Worm (Caenorhabditis elegans): ENCODE measurements around the gene swan-2.

DNA sequence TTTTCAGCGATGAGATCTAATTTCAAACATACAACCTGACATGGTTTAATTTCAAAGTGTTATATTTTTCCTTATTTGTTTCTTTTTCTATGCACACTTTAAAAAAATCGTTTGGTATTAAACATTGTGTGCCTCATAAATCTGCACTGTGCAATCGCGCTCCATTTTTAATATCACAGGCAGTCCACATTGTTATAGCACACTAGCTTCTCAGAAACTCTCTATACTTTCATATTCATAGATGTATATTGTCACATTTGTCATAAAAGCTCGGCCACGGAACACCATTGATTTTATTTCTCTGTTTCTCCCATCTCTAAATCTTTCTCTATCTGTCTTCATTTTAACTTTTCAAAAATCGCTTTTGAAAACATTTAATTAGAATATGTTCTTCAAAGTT, 46.7 kb downstream of the swan-2 start:
- no peak for TF ChIP-seq odd-2 (tag; optimal IDR thresholded peaks at IDR 0.05)
- no peak for TF ChIP-seq dmd-4 (tag; optimal IDR thresholded peaks at IDR 0.05; ENCODE audit: borderline replicate concordance)
- TF ChIP-seq ama-1 (optimal IDR thresholded peaks at IDR 0.05): no peak
- no peak for TF ChIP-seq pat-9 (tag; optimal IDR thresholded peaks at IDR 0.05)
- no peak for TF ChIP-seq ceh-24 (tag; optimal IDR thresholded peaks at IDR 0.05)
- TF ChIP-seq dve-1 (tag; optimal IDR thresholded peaks at IDR 0.05): no peak
- no peak for TF ChIP-seq T23F11.4 (GFP tag; optimal IDR thresholded peaks at IDR 0.05)
- TF ChIP-seq tbx-2 (tag; optimal IDR thresholded peaks at IDR 0.05): no peak
